Worm (Caenorhabditis elegans) whole organism, L3 larva: ENCODE measurements around the gene Y15E3A.4.

Experiments used
- R02D3.7 ChIP-seq: fragments of 150-350 bp; optimal IDR thresholded peaks from 2 replicates; lab custom pipeline; 2014; ENCODE audit warnings: missing biosample characterization, missing genetic modification characterization
- ZK546.5 ChIP-seq: sonication (generic microtip); optimal IDR thresholded peaks from 2 replicates; lab custom pipeline; 2017; ENCODE audit warnings: missing biosample characterization, missing genetic modification characterization
- aly-2 ChIP-seq: fragments of 150-350 bp; optimal IDR thresholded peaks from 2 replicates; lab custom pipeline; 2014; ENCODE audit warnings: missing biosample characterization, missing genetic modification characterization
- ama-1 ChIP-seq: fragments of 150-350 bp; optimal IDR thresholded peaks from 2 replicates; lab custom pipeline; 2018
- ceh-28 ChIP-seq: fragments of 150-350 bp; optimal IDR thresholded peaks from 2 replicates; lab custom pipeline; 2014; ENCODE audit warnings: missing biosample characterization, missing genetic modification reagents, missing genetic modification characterization
- ceh-82 ChIP-seq: fragments of 150-350 bp; optimal IDR thresholded peaks from 2 replicates; lab custom pipeline; 2014; ENCODE audit warnings: missing biosample characterization, missing genetic modification characterization
- ceh-9 ChIP-seq: sonication (generic microtip); optimal IDR thresholded peaks from 2 replicates; lab custom pipeline; 2018; ENCODE audit warnings: missing biosample characterization, missing genetic modification characterization
- daf-12 ChIP-seq: fragments of 150-350 bp; optimal IDR thresholded peaks from 2 replicates; lab custom pipeline; 2014; ENCODE audit warnings: missing biosample characterization, missing genetic modification reagents, missing genetic modification characterization
- egl-27 ChIP-seq: sonication (generic microtip); optimal IDR thresholded peaks from 4 replicates; lab custom pipeline; 2017; ENCODE audit warnings: missing biosample characterization, missing genetic modification reagents, missing genetic modification characterization
- egl-5 ChIP-seq: fragments of 150-350 bp; optimal IDR thresholded peaks from 2 replicates; lab custom pipeline; 2017; ENCODE audit warnings: missing biosample characterization, missing genetic modification reagents, missing genetic modification characterization, inconsistent platforms
- elt-1 ChIP-seq: fragments of 150-350 bp; optimal IDR thresholded peaks from 2 replicates; lab custom pipeline; 2014; ENCODE audit warnings: missing biosample characterization, missing genetic modification characterization
- elt-2 ChIP-seq: sonication (generic microtip); optimal IDR thresholded peaks from 2 replicates; lab custom pipeline; 2016; ENCODE audit warnings: missing genetic modification reagents, mild to moderate bottlenecking, missing genetic modification characterization, missing compliant biosample characterization
- elt-3 ChIP-seq, 3 experiments: fragments of 150-350 bp in 1 of 3; sonication (generic microtip) in 2 of 3; optimal IDR thresholded peaks; 2 replicates in 2 of 3; 4 replicates in 1 of 3; lab custom pipeline; 2014 to 2017; ENCODE audit warnings: missing biosample characterization in 3 of 3, missing genetic modification characterization in 3 of 3
- eor-1 ChIP-seq, 2 experiments: fragments of 150-350 bp; optimal IDR thresholded peaks; 2 replicates each; lab custom pipeline; 2014 to 2018; ENCODE audit warnings: missing biosample characterization in 2 of 2, missing genetic modification characterization in 2 of 2
- fkh-2 ChIP-seq: fragments of 150-350 bp; optimal IDR thresholded peaks from 2 replicates; lab custom pipeline; 2014; ENCODE audit warnings: missing biosample characterization, missing genetic modification reagents, missing genetic modification characterization
- fos-1 ChIP-seq: fragments of 150-350 bp; optimal IDR thresholded peaks from 2 replicates; lab custom pipeline; 2014; ENCODE audit warnings: missing biosample characterization, missing genetic modification characterization
- hmg-11 ChIP-seq: sonication (generic microtip); optimal IDR thresholded peaks from 2 replicates; lab custom pipeline; 2016; ENCODE audit warnings: missing genetic modification characterization, missing compliant biosample characterization
- jun-1 ChIP-seq: fragments of 150-350 bp; optimal IDR thresholded peaks from 2 replicates; lab custom pipeline; 2014; ENCODE audit warnings: missing biosample characterization, missing genetic modification reagents, missing genetic modification characterization
- lin-15B ChIP-seq: fragments of 150-350 bp; optimal IDR thresholded peaks from 2 replicates; lab custom pipeline; 2014; ENCODE audit warnings: missing biosample characterization, missing genetic modification characterization
- lin-39 ChIP-seq: fragments of 150-350 bp; optimal IDR thresholded peaks from 2 replicates; lab custom pipeline; 2018; ENCODE audit warnings: missing biosample characterization, missing genetic modification reagents, missing genetic modification characterization
- lsy-12 ChIP-seq: sonication (generic microtip); optimal IDR thresholded peaks from 2 replicates; lab custom pipeline; 2016; ENCODE audit warnings: mild to moderate bottlenecking, missing genetic modification characterization, missing compliant biosample characterization
- mdl-1 ChIP-seq: fragments of 150-350 bp; optimal IDR thresholded peaks from 2 replicates; lab custom pipeline; 2014; ENCODE audit warnings: missing biosample characterization, missing genetic modification characterization
- nfya-1 ChIP-seq: sonication (generic microtip); optimal IDR thresholded peaks from 2 replicates; lab custom pipeline; 2017; ENCODE audit warnings: missing genetic modification characterization, mild to moderate bottlenecking, missing compliant biosample characterization, antibody characterized with exemption, moderate library complexity; ENCODE audit not compliant: insufficient read depth
- nhr-12 ChIP-seq: fragments of 150-350 bp; optimal IDR thresholded peaks from 2 replicates; lab custom pipeline; 2014; ENCODE audit warnings: missing biosample characterization, missing genetic modification characterization
- nhr-23 ChIP-seq: fragments of 150-350 bp; optimal IDR thresholded peaks from 2 replicates; lab custom pipeline; 2014; ENCODE audit warnings: missing biosample characterization, missing genetic modification reagents, missing genetic modification characterization
- nhr-237 ChIP-seq: fragments of 150-350 bp; optimal IDR thresholded peaks from 2 replicates; lab custom pipeline; 2014; ENCODE audit warnings: missing biosample characterization, missing genetic modification characterization
- nhr-25 ChIP-seq: sonication (generic microtip); optimal IDR thresholded peaks from 2 replicates; lab custom pipeline; 2017; ENCODE audit warnings: missing biosample characterization, missing genetic modification characterization
- nhr-28 ChIP-seq: fragments of 150-350 bp; optimal IDR thresholded peaks from 2 replicates; lab custom pipeline; 2014; ENCODE audit warnings: missing biosample characterization, missing genetic modification characterization
- nhr-43 ChIP-seq: sonication (generic microtip); optimal IDR thresholded peaks from 2 replicates; lab custom pipeline; 2016; ENCODE audit warnings: mild to moderate bottlenecking, missing genetic modification characterization, missing compliant biosample characterization; ENCODE audit not compliant: poor library complexity, severe bottlenecking
- nhr-76 ChIP-seq: fragments of 150-350 bp; sonication (generic microtip); optimal IDR thresholded peaks from 5 replicates; lab custom pipeline; 2014; ENCODE audit warnings: missing biosample characterization, missing genetic modification characterization
- nhr-77 ChIP-seq: fragments of 150-350 bp; optimal IDR thresholded peaks from 2 replicates; lab custom pipeline; 2014; ENCODE audit warnings: missing biosample characterization, missing genetic modification characterization
- pha-4 ChIP-seq: fragments of 150-350 bp; optimal IDR thresholded peaks from 2 replicates; lab custom pipeline; 2014; ENCODE audit warnings: missing biosample characterization, missing genetic modification reagents, missing genetic modification characterization
- pqm-1 ChIP-seq: fragments of 150-350 bp; optimal IDR thresholded peaks from 2 replicates; lab custom pipeline; 2017; ENCODE audit warnings: missing biosample characterization, missing genetic modification characterization, inconsistent platforms
- sea-2 ChIP-seq: fragments of 150-350 bp; sonication (generic microtip); optimal IDR thresholded peaks from 4 replicates; lab custom pipeline; 2014; ENCODE audit warnings: missing biosample characterization, missing genetic modification reagents, missing genetic modification characterization
- skn-1 ChIP-seq: fragments of 150-350 bp; optimal IDR thresholded peaks from 2 replicates; lab custom pipeline; 2014; ENCODE audit warnings: missing biosample characterization, missing genetic modification characterization
- snpc-4 ChIP-seq: fragments of 150-350 bp; optimal IDR thresholded peaks from 2 replicates; lab custom pipeline; 2014; ENCODE audit warnings: missing biosample characterization, missing genetic modification characterization
- tbx-2 ChIP-seq: sonication (generic microtip); optimal IDR thresholded peaks from 2 replicates; lab custom pipeline; 2016; ENCODE audit warnings: mild to moderate bottlenecking, missing genetic modification characterization, missing compliant biosample characterization
- unc-39 ChIP-seq: sonication (generic microtip); optimal IDR thresholded peaks from 4 replicates; lab custom pipeline; 2017; ENCODE audit warnings: missing biosample characterization, missing genetic modification characterization
- unc-62 ChIP-seq: fragments of 150-350 bp; sonication (generic microtip); optimal IDR thresholded peaks from 4 replicates; lab custom pipeline; 2014; ENCODE audit warnings: missing biosample characterization, missing genetic modification reagents, missing genetic modification characterization
- zag-1 ChIP-seq: fragments of 150-350 bp; optimal IDR thresholded peaks from 2 replicates; lab custom pipeline; 2014; ENCODE audit warnings: missing biosample characterization, missing genetic modification characterization
- ztf-4 ChIP-seq: fragments of 150-350 bp; optimal IDR thresholded peaks from 2 replicates; lab custom pipeline; 2014; ENCODE audit warnings: missing biosample characterization, missing genetic modification characterization

Y15E3A.4 gene

ce11 chrX:15374668-15375208 lies 44.0 kb downstream of the Y15E3A.4 start:
- TF ChIP-seq skn-1 (tag; lab: Kevin White, UChicago) = no peak
- TF ChIP-seq tbx-2 (tag; lab: Kevin White, UChicago) = no peak
- peak; percentile 27 for TF ChIP-seq elt-1 (tag; lab: Kevin White, UChicago)
- no peak for TF ChIP-seq nfya-1
- TF ChIP-seq nhr-25 (tag; lab: Kevin White, UChicago) = peak; percentile 68
- TF ChIP-seq nhr-43 (tag; lab: Kevin White, UChicago) = peak; percentile 43

ce11 chrX:15375299-15375698 lies 44.5 kb downstream of the Y15E3A.4 start:
- TF ChIP-seq nfya-1 (peak; percentile 24), nhr-43 (tag; lab: Kevin White, UChicago) (peak; percentile 64), nhr-25 (tag; lab: Kevin White, UChicago) (no peak), aly-2 (no peak), egl-5 (tag; lab: Kevin White, UChicago) (no peak), ceh-82 (no peak), nhr-23 (tag; lab: Kevin White, UChicago) (peak; percentile 79), R02D3.7 (tag; lab: Kevin White, UChicago) (no peak), lsy-12 (tag; lab: Kevin White, UChicago) (no peak), nhr-12 (tag; lab: Kevin White, UChicago) (no peak), ceh-28 (tag; lab: Kevin White, UChicago) (no peak), elt-3 (tag; optimal IDR thresholded peaks at IDR 0.05; lab: Kevin White, UChicago) (peak; percentile 72 to 97 (median 76)), nhr-28 (tag; lab: Kevin White, UChicago) (no peak), fos-1 (tag; lab: Kevin White, UChicago) (no peak), sea-2 (GFP tag; lab: Kevin White, UChicago) (no peak), snpc-4 (tag; lab: Kevin White, UChicago) (no peak), eor-1 (tag; optimal IDR thresholded peaks at IDR 0.05; lab: Kevin White, UChicago) (no peak), ztf-4 (no peak), ceh-9 (tag; lab: Kevin White, UChicago) (no peak), jun-1 (no peak), unc-39 (no peak), tbx-2 (tag; lab: Kevin White, UChicago) (no peak), mdl-1 (tag; lab: Kevin White, UChicago) (no peak), daf-12 (tag; lab: Kevin White, UChicago) (no peak), unc-62 (no peak), egl-27 (no peak), nhr-237 (tag; lab: Kevin White, UChicago) (no peak)

ce11 chrX:15376580-15376979 lies 45.8 kb downstream of the Y15E3A.4 start:
- no peak for TF ChIP-seq ceh-28 (tag; lab: Kevin White, UChicago)
- peak; percentile 13 for TF ChIP-seq snpc-4 (tag; lab: Kevin White, UChicago)
- peak; percentile 19 for TF ChIP-seq jun-1
- peak; percentile 2 for TF ChIP-seq elt-2 (tag; lab: Kevin White, UChicago)
- TF ChIP-seq ceh-82 = no peak
- TF ChIP-seq nhr-77 (tag; lab: Kevin White, UChicago) = no peak
- no peak for TF ChIP-seq tbx-2 (tag; lab: Kevin White, UChicago)
- TF ChIP-seq lin-15B = no peak
- TF ChIP-seq nhr-76 (tag; lab: Kevin White, UChicago) = no peak
- no peak for TF ChIP-seq ceh-9 (tag; lab: Kevin White, UChicago)
- no peak for TF ChIP-seq nhr-25 (tag; lab: Kevin White, UChicago)
- peak; percentile 30 for TF ChIP-seq pqm-1 (tag; lab: Kevin White, UChicago)
- TF ChIP-seq lsy-12 (tag; lab: Kevin White, UChicago) = no peak
- peak; percentile 3 for TF ChIP-seq hmg-11
- peak; percentile 97 for TF ChIP-seq pha-4
- TF ChIP-seq ZK546.5 (tag; lab: Kevin White, UChicago) = no peak
- TF ChIP-seq unc-62 = no peak
- no peak for TF ChIP-seq nhr-23 (tag; lab: Kevin White, UChicago)
- TF ChIP-seq elt-3 (tag; optimal IDR thresholded peaks at IDR 0.05; lab: Kevin White, UChicago) = no peak
- TF ChIP-seq zag-1 (tag; lab: Kevin White, UChicago) = no peak
- no peak for TF ChIP-seq fkh-2
- no peak for TF ChIP-seq aly-2
- TF ChIP-seq lin-39 (tag; lab: Kevin White, UChicago) = no peak
- TF ChIP-seq ama-1 (lab: Kevin White, UChicago) = no peak
- TF ChIP-seq nhr-43 (tag; lab: Kevin White, UChicago) = no peak
